Worm (Caenorhabditis elegans) whole organism, young adult: Measurements from ENCODE around the gene M79.2.

ENCODE experiments used
- C06A6.2 ChIP-seq: fragments of 200-800 bp; sonication (Bioruptor generic); conservative IDR thresholded peaks from 2 replicates; pipeline ENCODE4 v1.3.6; 2022; ENCODE audit warnings: missing genetic modification characterization, missing compliant biosample characterization
- F33H1.4 ChIP-seq: fragments of 200-800 bp; sonication (Bioruptor generic); IDR thresholded peaks from 2 replicates; pipeline ENCODE4 v1.3.6; 2022; ENCODE audit warnings: missing genetic modification reagents, missing genetic modification characterization, missing compliant biosample characterization
- K11D2.4 ChIP-seq: fragments of 200-800 bp; sonication (Bioruptor generic); IDR thresholded peaks from 2 replicates; pipeline ENCODE4 v1.3.6; 2022; ENCODE audit warnings: missing genetic modification reagents, missing genetic modification characterization, missing compliant biosample characterization
- Y56A3A.18 ChIP-seq: fragments of 200-800 bp; sonication (Bioruptor generic); IDR thresholded peaks from 2 replicates; pipeline ENCODE4 v1.3.6; 2022; ENCODE audit warnings: missing genetic modification reagents, missing genetic modification characterization, missing compliant biosample characterization
- ZK185.1 ChIP-seq: sonication (generic microtip); optimal IDR thresholded peaks from 2 replicates; lab custom pipeline; 2016; ENCODE audit warnings: mild to moderate bottlenecking, missing genetic modification characterization, missing compliant biosample characterization; ENCODE audit not compliant: poor library complexity, severe bottlenecking
- ama-1 ChIP-seq, 3 experiments: fragments of 150-350 bp in 1 of 3; sonication (generic microtip) in 2 of 3; optimal IDR thresholded peaks; 2 replicates each; lab custom pipeline; 2014 to 2018; ENCODE audit warnings: missing biosample characterization in 2 of 3, missing genetic modification characterization in 2 of 3, missing genetic modification reagents in 2 of 3
- aptf-2 ChIP-seq: fragments of 200-800 bp; sonication (Bioruptor generic); conservative IDR thresholded peaks from 2 replicates; pipeline ENCODE4 v1.3.6; 2022; ENCODE audit warnings: missing genetic modification reagents, missing genetic modification characterization, missing compliant biosample characterization
- aptf-3 ChIP-seq: fragments of 200-800 bp; sonication (Bioruptor generic); IDR thresholded peaks from 2 replicates; pipeline ENCODE4 v1.3.6; 2022; ENCODE audit warnings: missing genetic modification characterization, missing compliant biosample characterization
- atf-7 ChIP-seq: sonication (generic microtip); optimal IDR thresholded peaks from 2 replicates; lab custom pipeline; 2017; ENCODE audit warnings: mild to moderate bottlenecking, missing genetic modification characterization, missing compliant biosample characterization
- attf-5 ChIP-seq: fragments of 200-800 bp; sonication (Bioruptor generic); optimal IDR thresholded peaks from 2 replicates; lab custom pipeline; 2018; ENCODE audit warnings: mild to moderate bottlenecking, missing genetic modification characterization, missing compliant biosample characterization
- bed-1 ChIP-seq: fragments of 200-800 bp; sonication (Bioruptor generic); IDR thresholded peaks from 2 replicates; pipeline ENCODE4 v1.3.6; 2022; ENCODE audit warnings: missing genetic modification reagents, missing genetic modification characterization, missing compliant biosample characterization
- cebp-1 ChIP-seq, 2 experiments: fragments of 200-800 bp in 1 of 2; sonication (Bioruptor generic) in 1 of 2; sonication (generic microtip) in 1 of 2; IDR thresholded peaks in 1 of 2; optimal IDR thresholded peaks in 1 of 2; 2 replicates each; pipeline versions ENCODE4 v1.3.6 to Lab custom; 2017 to 2022; ENCODE audit warnings: missing compliant biosample characterization in 2 of 2, missing genetic modification characterization in 2 of 2, mild to moderate bottlenecking in 1 of 2, missing genetic modification reagents in 1 of 2, moderate library complexity in 1 of 2
- cebp-2 ChIP-seq: fragments of 200-800 bp; sonication (Bioruptor generic); IDR thresholded peaks from 2 replicates; pipeline ENCODE4 v1.3.6; 2022; ENCODE audit warnings: missing genetic modification characterization, missing compliant biosample characterization
- ceh-27 ChIP-seq: fragments of 200-800 bp; sonication (Bioruptor generic); optimal IDR thresholded peaks from 2 replicates; lab custom pipeline; 2018; ENCODE audit warnings: mild to moderate bottlenecking, missing genetic modification characterization, moderate library complexity, missing compliant biosample characterization
- ceh-40 ChIP-seq: fragments of 200-800 bp; sonication (Bioruptor generic); IDR thresholded peaks from 2 replicates; pipeline ENCODE4 v1.3.6; 2022; ENCODE audit warnings: missing genetic modification characterization, missing compliant biosample characterization
- gei-17 ChIP-seq: fragments of 200-800 bp; sonication (Bioruptor generic); optimal IDR thresholded peaks from 2 replicates; lab custom pipeline; 2018; ENCODE audit warnings: mild to moderate bottlenecking, missing genetic modification characterization, missing compliant biosample characterization
- hmg-1.2 ChIP-seq: fragments of 200-800 bp; sonication (Bioruptor generic); IDR thresholded peaks from 2 replicates; pipeline ENCODE4 v1.3.6; 2022; ENCODE audit warnings: missing genetic modification reagents, missing genetic modification characterization, missing compliant biosample characterization
- let-526 ChIP-seq: fragments of 200-800 bp; sonication (Bioruptor generic); IDR thresholded peaks from 2 replicates; pipeline ENCODE4 v1.3.6; 2022; ENCODE audit warnings: missing genetic modification reagents, missing genetic modification characterization, missing compliant biosample characterization
- lin-40 ChIP-seq: sonication (generic microtip); optimal IDR thresholded peaks from 2 replicates; lab custom pipeline; 2016; ENCODE audit warnings: missing genetic modification characterization, mild to moderate bottlenecking, missing compliant biosample characterization, missing genotype, missing genetic modification reagents
- lsy-27 ChIP-seq: sonication (generic microtip); optimal IDR thresholded peaks from 2 replicates; lab custom pipeline; 2017; ENCODE audit warnings: missing genetic modification characterization, mild to moderate bottlenecking, missing compliant biosample characterization, antibody characterized with exemption, missing genotype, borderline replicate concordance; ENCODE audit not compliant: insufficient read depth
- madf-8 ChIP-seq: fragments of 200-800 bp; sonication (Bioruptor generic); conservative IDR thresholded peaks from 2 replicates; pipeline ENCODE4 v1.3.6; 2022; ENCODE audit warnings: missing genetic modification reagents, missing genetic modification characterization, missing compliant biosample characterization
- mcd-1 ChIP-seq: fragments of 200-800 bp; sonication (Bioruptor generic); IDR thresholded peaks from 2 replicates; pipeline ENCODE4 v1.3.6; 2022; ENCODE audit warnings: missing genetic modification reagents, missing genetic modification characterization, missing compliant biosample characterization
- nfya-2 ChIP-seq: fragments of 200-800 bp; sonication (Bioruptor generic); IDR thresholded peaks from 2 replicates; pipeline ENCODE4 v1.3.6; 2022; ENCODE audit warnings: missing genetic modification reagents, missing genetic modification characterization, missing compliant biosample characterization
- nhr-80 ChIP-seq: sonication (generic microtip); optimal IDR thresholded peaks from 2 replicates; lab custom pipeline; 2016; ENCODE audit warnings: missing genetic modification characterization, missing compliant biosample characterization
- nhr-90 ChIP-seq: sonication (generic microtip); optimal IDR thresholded peaks from 2 replicates; lab custom pipeline; 2016; ENCODE audit warnings: missing genotype, mild to moderate bottlenecking, missing genetic modification characterization, missing compliant biosample characterization
- repo-1 ChIP-seq: sonication (generic microtip); optimal IDR thresholded peaks from 2 replicates; lab custom pipeline; 2017; ENCODE audit warnings: mild to moderate bottlenecking, missing genetic modification characterization, missing compliant biosample characterization
- rpc-1 ChIP-seq, 2 experiments: fragments of 150-350 bp in 1 of 2; sonication (generic microtip) in 1 of 2; optimal IDR thresholded peaks; 2 replicates each; lab custom pipeline; 2014 to 2018; ENCODE audit warnings: missing biosample characterization in 1 of 2, missing genetic modification characterization in 1 of 2, missing genetic modification reagents in 1 of 2, missing genotype in 1 of 2
- sdz-38 ChIP-seq: sonication (generic microtip); optimal IDR thresholded peaks from 2 replicates; lab custom pipeline; 2016; ENCODE audit warnings: missing genotype, missing genetic modification characterization, missing compliant biosample characterization
- sea-2 ChIP-seq: fragments of 200-800 bp; sonication (Bioruptor generic); IDR thresholded peaks from 2 replicates; pipeline ENCODE4 v1.3.6; 2022; ENCODE audit warnings: missing genetic modification characterization, missing compliant biosample characterization
- snpc-3.4 ChIP-seq: sonication (generic microtip); optimal IDR thresholded peaks from 2 replicates; lab custom pipeline; 2017; ENCODE audit warnings: missing genetic modification characterization, mild to moderate bottlenecking, missing compliant biosample characterization, antibody characterized with exemption, moderate library complexity, missing genotype, missing genetic modification reagents
- tlf-1 ChIP-seq: fragments of 200-800 bp; sonication (Bioruptor generic); optimal IDR thresholded peaks from 2 replicates; lab custom pipeline; 2018; ENCODE audit warnings: mild to moderate bottlenecking, missing genetic modification characterization, missing compliant biosample characterization
- unc-130 ChIP-seq: sonication (generic microtip); optimal IDR thresholded peaks from 2 replicates; lab custom pipeline; 2016; ENCODE audit warnings: missing genetic modification reagents, missing genetic modification characterization, missing compliant biosample characterization
- unc-62 ChIP-seq: fragments of 150-350 bp; optimal IDR thresholded peaks from 2 replicates; lab custom pipeline; 2014; ENCODE audit warnings: missing biosample characterization, missing genetic modification reagents, missing genetic modification characterization
- zfh-2 ChIP-seq: fragments of 200-800 bp; sonication (Bioruptor generic); conservative IDR thresholded peaks from 2 replicates; pipeline ENCODE4 v1.3.6; 2022; ENCODE audit warnings: missing genetic modification reagents, missing genetic modification characterization, missing compliant biosample characterization
- ztf-18 ChIP-seq: sonication (generic microtip); optimal IDR thresholded peaks from 2 replicates; lab custom pipeline; 2016; ENCODE audit warnings: missing genotype, mild to moderate bottlenecking, missing genetic modification characterization, missing compliant biosample characterization
- ztf-28 ChIP-seq: fragments of 200-800 bp; sonication (Bioruptor generic); IDR thresholded peaks from 2 replicates; pipeline ENCODE4 v1.3.6; 2022; ENCODE audit warnings: missing genetic modification reagents, missing genetic modification characterization, missing compliant biosample characterization

Gene M79.2

ce11 chrX:10628454-10628853 is at the start of gene M79.2:
M79.2 (minus strand) TSS chrX:10628807.
- TF ChIP-seq C06A6.2 (no peak), sdz-38 (no peak), Y56A3A.18 (GFP tag; lab: Robert Waterston, UW) (no peak), lin-40 (tag; lab: Kevin White, UChicago) (no peak)
- TF ChIP-seq, all 124 proteins: peak for 0

ce11 chrX:10678081-10678736 is 49.6 kb upstream of the M79.2 start:
- 0 out of 2 replicates have a peak, but pooled peaks have one; percentile 14 for TF ChIP-seq zfh-2
- peak; percentile 19; the same call in 1 of the 2 replicates for TF ChIP-seq K11D2.4 (GFP tag; lab: Robert Waterston, UW)
- TF ChIP-seq madf-8 (GFP tag; lab: Robert Waterston, UW): no peak
- TF ChIP-seq unc-62: peak; percentile 85
- peak; percentile 31 for TF ChIP-seq ceh-27 (GFP tag; lab: Kevin White, UChicago)
- peak; percentile 35 for TF ChIP-seq attf-5
- TF ChIP-seq cebp-2 (GFP tag; lab: Robert Waterston, UW): no peak
- TF ChIP-seq mcd-1: 0 out of 2 replicates have a peak, but pooled peaks have one; percentile 16
- peak; percentile 96 for TF ChIP-seq cebp-1 (GFP tag; IDR thresholded peaks at IDR 0.05; lab: Robert Waterston, UW)
- TF ChIP-seq cebp-1 (tag; optimal IDR thresholded peaks at IDR 0.05; lab: Kevin White, UChicago): peak; percentile 97
- TF ChIP-seq tlf-1 (GFP tag; lab: Kevin White, UChicago): no peak
- no peak for TF ChIP-seq rpc-1 (optimal IDR thresholded peaks at IDR 0.05; lab: Kevin White, UChicago)
- no peak for TF ChIP-seq rpc-1 (tag; optimal IDR thresholded peaks at IDR 0.05; lab: Kevin White, UChicago)
- TF ChIP-seq ama-1 (optimal IDR thresholded peaks at IDR 0.05; lab: Kevin White, UChicago): peak; percentile 70
- no peak for TF ChIP-seq ama-1 (GFP tag; optimal IDR thresholded peaks at IDR 0.05; lab: Kevin White, UChicago)
- TF ChIP-seq gei-17 (GFP tag; lab: Kevin White, UChicago): no peak

DNA sequence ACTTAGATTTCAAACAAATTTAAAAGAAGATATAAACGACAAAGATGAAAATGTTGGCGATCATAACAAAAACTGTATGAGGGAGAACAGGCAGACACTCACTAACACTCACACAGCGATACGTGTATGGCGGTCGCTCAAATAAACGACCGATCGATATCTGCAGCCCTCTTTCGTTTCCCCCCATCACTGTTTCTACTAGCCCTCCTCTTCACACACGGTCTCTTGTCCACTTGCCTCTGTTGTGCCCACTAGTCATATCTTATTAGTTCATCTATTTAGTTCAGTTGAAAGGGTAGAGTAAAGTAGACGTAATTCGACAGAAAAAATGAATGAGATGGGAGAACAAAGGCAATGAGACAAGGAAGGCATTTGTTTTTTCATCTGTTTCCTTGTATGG is 48.9 kb upstream of the M79.2 start:
- TF ChIP-seq atf-7: no peak
- no peak for TF ChIP-seq sea-2 (GFP tag; lab: Robert Waterston, UW)
- TF ChIP-seq lin-40 (tag; lab: Kevin White, UChicago): peak; percentile 48
- TF ChIP-seq let-526 (GFP tag; lab: Robert Waterston, UW): no peak
- no peak for TF ChIP-seq ztf-18
- TF ChIP-seq nhr-80 (tag; lab: Kevin White, UChicago): no peak
- TF ChIP-seq ZK185.1 (tag; lab: Kevin White, UChicago): peak; percentile 4
- TF ChIP-seq ceh-40 (GFP tag; lab: Robert Waterston, UW): no peak
- no peak for TF ChIP-seq repo-1
- TF ChIP-seq nfya-2 (GFP tag; lab: Robert Waterston, UW): no peak
- no peak for TF ChIP-seq ztf-28
- no peak for TF ChIP-seq unc-130 (GFP tag; lab: Kevin White, UChicago)
- TF ChIP-seq zfh-2: no peak
- no peak for TF ChIP-seq Y56A3A.18 (GFP tag; lab: Robert Waterston, UW)
- no peak for TF ChIP-seq F33H1.4
- no peak for TF ChIP-seq lsy-27
- TF ChIP-seq ama-1 (optimal IDR thresholded peaks at IDR 0.05; lab: Kevin White, UChicago): peak; percentile 3
- no peak for TF ChIP-seq ama-1 (GFP tag; optimal IDR thresholded peaks at IDR 0.05; lab: Kevin White, UChicago)
- no peak for TF ChIP-seq aptf-2 (GFP tag; lab: Robert Waterston, UW)
- peak; percentile 58 for TF ChIP-seq ceh-27 (GFP tag; lab: Kevin White, UChicago)
- TF ChIP-seq bed-1 (GFP tag; lab: Robert Waterston, UW): no peak
- TF ChIP-seq nhr-90 (tag; lab: Kevin White, UChicago): no peak
- no peak for TF ChIP-seq aptf-3
- TF ChIP-seq hmg-1.2 (GFP tag; lab: Robert Waterston, UW): peak; percentile 26; the same call in 1 of the 2 replicates
- TF ChIP-seq snpc-3.4 (tag; lab: Kevin White, UChicago): no peak
- TF ChIP-seq, all 124 proteins: peak for 5
